Fruit fly (Drosophila melanogaster) whole organism, prepupa: ENCODE data around the gene CG7607.

Experiments used
- Blimp-1 ChIP-seq: fragments of 200-800 bp; sonication (Bioruptor generic); optimal IDR thresholded peaks from 3 replicates; lab custom pipeline; 2017; ENCODE audit warnings: missing biosample characterization, missing genetic modification characterization, mild to moderate bottlenecking, moderate library complexity, missing genetic modification reagents
- CG10669 ChIP-seq: fragments of 200-800 bp; sonication (Bioruptor generic); optimal IDR thresholded peaks from 3 replicates; lab custom pipeline; 2018; ENCODE audit warnings: missing biosample characterization, mild to moderate bottlenecking, missing genetic modification characterization, moderate library complexity
- CG11294 ChIP-seq: fragments of 200-800 bp; sonication (Bioruptor generic); IDR thresholded peaks from 2 replicates; pipeline ENCODE4 v1.3.6; 2022; ENCODE audit warnings: missing biosample characterization, missing genetic modification characterization
- CG11762 ChIP-seq: fragments of 200-800 bp; sonication (Bioruptor generic); optimal IDR thresholded peaks from 3 replicates; lab custom pipeline; 2016; ENCODE audit warnings: missing biosample characterization, missing genetic modification characterization; ENCODE audit not compliant: insufficient read depth
- CG15336 ChIP-seq: fragments of 200-800 bp; sonication (Bioruptor generic); IDR thresholded peaks from 2 replicates; pipeline ENCODE4 v1.3.6; 2022; ENCODE audit warnings: missing biosample characterization, missing genetic modification characterization
- CG1621 ChIP-seq: fragments of 200-800 bp; sonication (Bioruptor generic); optimal IDR thresholded peaks from 3 replicates; lab custom pipeline; 2018; ENCODE audit warnings: missing biosample characterization, mild to moderate bottlenecking, missing genetic modification characterization
- CG3032 ChIP-seq: fragments of 200-800 bp; optimal IDR thresholded peaks from 2 replicates; lab custom pipeline; 2019; ENCODE audit warnings: missing biosample characterization, mild to moderate bottlenecking, missing genetic modification characterization, moderate library complexity
- CG31627 ChIP-seq: fragments of 200-800 bp; sonication (Bioruptor generic); optimal IDR thresholded peaks from 3 replicates; lab custom pipeline; 2016; ENCODE audit warnings: missing biosample characterization, missing genetic modification characterization
- CG34406 ChIP-seq: fragments of 200-800 bp; sonication (Bioruptor generic); optimal IDR thresholded peaks from 3 replicates; lab custom pipeline; 2016; ENCODE audit warnings: missing biosample characterization, missing genetic modification characterization
- CG3919 ChIP-seq: fragments of 200-800 bp; sonication (Bioruptor generic); optimal IDR thresholded peaks from 3 replicates; lab custom pipeline; 2016; ENCODE audit warnings: missing biosample characterization, missing genetic modification characterization
- CG4318 ChIP-seq: fragments of 200-800 bp; sonication (Bioruptor generic); optimal IDR thresholded peaks from 3 replicates; lab custom pipeline; 2017; ENCODE audit warnings: missing biosample characterization, mild to moderate bottlenecking, missing genetic modification characterization
- CG6163 ChIP-seq: fragments of 200-800 bp; sonication (Bioruptor generic); IDR thresholded peaks from 3 replicates; pipeline ENCODE4 v1.3.6; 2022; ENCODE audit warnings: missing biosample characterization, missing genetic modification characterization
- CG6276 ChIP-seq: fragments of 200-800 bp; sonication (Bioruptor generic); optimal IDR thresholded peaks from 2 replicates; lab custom pipeline; 2017; ENCODE audit warnings: missing biosample characterization, mild to moderate bottlenecking, missing genetic modification characterization
- CG6792 ChIP-seq: fragments of 200-800 bp; sonication (Bioruptor generic); optimal IDR thresholded peaks from 3 replicates; lab custom pipeline; 2016; ENCODE audit warnings: missing biosample characterization, missing genetic modification characterization
- CG6808 ChIP-seq: fragments of 200-800 bp; sonication (Bioruptor generic); optimal IDR thresholded peaks from 3 replicates; lab custom pipeline; 2017; ENCODE audit warnings: missing biosample characterization, missing genetic modification characterization, mild to moderate bottlenecking, moderate library complexity, missing genetic modification reagents
- CG8119 ChIP-seq: fragments of 200-800 bp; sonication (Bioruptor generic); IDR thresholded peaks from 3 replicates; pipeline ENCODE4 v1.3.6; 2022; ENCODE audit warnings: missing biosample characterization, missing genetic modification characterization
- CG8319 ChIP-seq: fragments of 200-800 bp; sonication (Bioruptor generic); optimal IDR thresholded peaks from 3 replicates; lab custom pipeline; 2016; ENCODE audit warnings: missing biosample characterization, missing genetic modification characterization
- CG8632 ChIP-seq: fragments of 200-800 bp; sonication (Bioruptor generic); optimal IDR thresholded peaks from 3 replicates; lab custom pipeline; 2016; ENCODE audit warnings: missing biosample characterization, missing genetic modification characterization
- CG9139 ChIP-seq: fragments of 200-800 bp; sonication (Bioruptor generic); optimal IDR thresholded peaks from 3 replicates; lab custom pipeline; 2017; ENCODE audit warnings: missing biosample characterization, mild to moderate bottlenecking, missing genetic modification characterization
- Eip78C ChIP-seq: fragments of 200-800 bp; sonication (Bioruptor generic); peaks from one replicate; lab custom pipeline; 2016; ENCODE audit warnings: missing biosample characterization, missing genetic modification characterization
- Ets21C ChIP-seq: fragments of 200-800 bp; sonication (Bioruptor generic); optimal IDR thresholded peaks from 3 replicates; lab custom pipeline; 2016; ENCODE audit warnings: missing biosample characterization, missing genetic modification characterization
- Ets96B ChIP-seq: fragments of 200-800 bp; optimal IDR thresholded peaks from 2 replicates; lab custom pipeline; 2019; ENCODE audit warnings: missing biosample characterization, mild to moderate bottlenecking, missing genetic modification characterization, moderate library complexity
- Hr38 ChIP-seq: sonication (Bioruptor generic); optimal IDR thresholded peaks from 2 replicates; lab custom pipeline; 2016; ENCODE audit warnings: missing biosample characterization, missing genetic modification characterization
- Hr39 ChIP-seq: fragments of 200-800 bp; sonication (Bioruptor generic); optimal IDR thresholded peaks from 2 replicates; lab custom pipeline; 2016; ENCODE audit warnings: missing biosample characterization, missing genetic modification characterization
- Hr4 ChIP-seq: fragments of 200-800 bp; sonication (Bioruptor generic); optimal IDR thresholded peaks from 3 replicates; lab custom pipeline; 2016; ENCODE audit warnings: missing biosample characterization, missing genetic modification characterization
- OdsH ChIP-seq: fragments of 200-800 bp; sonication (Bioruptor generic); optimal IDR thresholded peaks from 3 replicates; lab custom pipeline; 2016; ENCODE audit warnings: missing biosample characterization, missing genetic modification characterization
- Sox102F ChIP-seq: fragments of 200-800 bp; sonication (Bioruptor generic); optimal IDR thresholded peaks from 2 replicates; lab custom pipeline; 2016; ENCODE audit warnings: missing biosample characterization, mild to moderate bottlenecking, missing genetic modification characterization
- Sox14 ChIP-seq: fragments of 200-800 bp; sonication (Bioruptor generic); optimal IDR thresholded peaks from 3 replicates; lab custom pipeline; 2016; ENCODE audit warnings: missing biosample characterization, missing genetic modification characterization
- Sox15 ChIP-seq: fragments of 200-800 bp; sonication (Bioruptor generic); optimal IDR thresholded peaks from 3 replicates; lab custom pipeline; 2016; ENCODE audit warnings: missing biosample characterization, missing genetic modification characterization
- achi ChIP-seq: fragments of 200-800 bp; sonication (Bioruptor generic); optimal IDR thresholded peaks from 3 replicates; lab custom pipeline; 2016; ENCODE audit warnings: missing biosample characterization, missing genetic modification characterization
- acj6 ChIP-seq: fragments of 200-800 bp; sonication (Bioruptor generic); optimal IDR thresholded peaks from 3 replicates; lab custom pipeline; 2016; ENCODE audit warnings: missing biosample characterization, missing genetic modification characterization
- cyc ChIP-seq: fragments of 200-800 bp; sonication (Bioruptor generic); optimal IDR thresholded peaks from 3 replicates; lab custom pipeline; 2016; ENCODE audit warnings: missing biosample characterization, missing genetic modification characterization
- dac ChIP-seq: fragments of 200-800 bp; sonication (Bioruptor generic); optimal IDR thresholded peaks from 2 replicates; lab custom pipeline; 2017; ENCODE audit warnings: missing biosample characterization, mild to moderate bottlenecking, missing genetic modification characterization
- eg ChIP-seq: fragments of 200-800 bp; sonication (Bioruptor generic); IDR thresholded peaks from 3 replicates; pipeline ENCODE4 v1.3.6; 2022; ENCODE audit warnings: missing biosample characterization, missing genetic modification characterization
- lz ChIP-seq: fragments of 200-800 bp; sonication (Bioruptor generic); optimal IDR thresholded peaks from 3 replicates; lab custom pipeline; 2016; ENCODE audit warnings: missing biosample characterization, missing genetic modification characterization
- net ChIP-seq: fragments of 200-800 bp; sonication (Bioruptor generic); optimal IDR thresholded peaks from 3 replicates; lab custom pipeline; 2016; ENCODE audit warnings: missing biosample characterization, missing genetic modification characterization
- pdm3 ChIP-seq: fragments of 200-800 bp; sonication (Bioruptor generic); optimal IDR thresholded peaks from 3 replicates; lab custom pipeline; 2016; ENCODE audit warnings: missing biosample characterization, missing genetic modification characterization
- salr ChIP-seq, 2 experiments: fragments of 200-800 bp; sonication (Bioruptor generic); optimal IDR thresholded peaks; 3 replicates each; lab custom pipeline; 2016 to 2018; ENCODE audit warnings: missing biosample characterization in 2 of 2, missing genetic modification characterization in 2 of 2, mild to moderate bottlenecking in 1 of 2
- spab ChIP-seq: fragments of 200-800 bp; sonication (Bioruptor generic); optimal IDR thresholded peaks from 2 replicates; lab custom pipeline; 2017; ENCODE audit warnings: missing biosample characterization, mild to moderate bottlenecking, missing genetic modification characterization, missing genetic modification reagents
- topi ChIP-seq: fragments of 200-800 bp; sonication (Bioruptor generic); optimal IDR thresholded peaks from 3 replicates; lab custom pipeline; 2016; ENCODE audit warnings: missing biosample characterization, missing genetic modification characterization
- vri ChIP-seq: fragments of 200-800 bp; sonication (Bioruptor generic); optimal IDR thresholded peaks from 3 replicates; lab custom pipeline; 2016; ENCODE audit warnings: missing biosample characterization, mild to moderate bottlenecking, missing genetic modification characterization

CG7607 gene

dm6 chr3L:11169299-11170181, 29.9 kb upstream of the CG7607 start, which contains the start of the genes wls and Adck5 (continued):
- peak; percentile 59 for TF ChIP-seq CG6792
- peak; percentile 77 for TF ChIP-seq achi (GFP tag; lab: Kevin White, UChicago)
- TF ChIP-seq CG6808 (GFP tag; lab: Kevin White, UChicago), result peak; percentile 32
- TF ChIP-seq cyc (GFP tag; lab: Kevin White, UChicago), result peak; percentile 51
- peak; percentile 32 for TF ChIP-seq Hr39 (GFP tag; lab: Kevin White, UChicago)
- TF ChIP-seq lz (GFP tag; lab: Kevin White, UChicago), result peak; percentile 69
- TF ChIP-seq CG3032 (tag; lab: Kevin White, UChicago), result peak; percentile 20
- TF ChIP-seq acj6 (GFP tag; lab: Kevin White, UChicago), result no peak

DNA sequence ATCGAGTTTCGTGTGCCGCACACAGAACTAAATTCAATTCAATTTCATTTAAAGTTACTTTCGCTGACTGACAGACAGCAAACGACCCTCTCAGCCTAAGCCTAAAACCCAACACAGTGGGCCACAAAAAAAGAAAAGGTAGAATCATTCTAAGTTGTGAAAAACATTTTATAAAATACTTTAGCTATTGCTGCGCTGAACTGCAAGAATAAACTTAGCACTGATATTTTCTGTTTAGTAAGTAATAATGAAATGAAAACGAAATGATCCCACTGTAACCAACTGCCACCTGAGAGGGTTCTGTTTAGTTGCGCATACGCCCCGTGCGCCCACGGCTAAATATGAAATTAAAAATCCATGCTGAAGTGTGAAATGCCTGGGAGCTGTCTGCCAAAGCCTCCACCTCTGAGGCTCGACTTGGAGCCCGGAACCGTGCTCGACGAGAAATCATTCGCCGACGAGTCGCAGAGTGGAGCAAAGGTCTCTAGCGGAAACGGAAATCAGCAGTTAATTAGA, 26.3 kb upstream of the CG7607 start, which contains the start of gene CG14142:
TSS of gene CG14142 (plus strand) at position 466 of the 516 bp plus-strand sequence.
- TF ChIP-seq Hr38 (GFP tag; lab: Kevin White, UChicago) (no peak), spab (GFP tag; lab: Kevin White, UChicago) (no peak), net (GFP tag; lab: Kevin White, UChicago) (no peak), Blimp-1 (GFP tag; lab: Kevin White, UChicago) (no peak), CG11294 (GFP tag; lab: Robert Waterston, UW) (no peak), OdsH (GFP tag; lab: Kevin White, UChicago) (no peak), pdm3 (peak; percentile 4), CG6276 (GFP tag; lab: Kevin White, UChicago) (no peak), lz (GFP tag; lab: Kevin White, UChicago) (no peak), CG3919 (GFP tag; lab: Kevin White, UChicago) (no peak), Hr4 (no peak), Hr39 (GFP tag; lab: Kevin White, UChicago) (no peak), CG10669 (GFP tag; lab: Kevin White, UChicago) (no peak), dac (GFP tag; lab: Kevin White, UChicago) (no peak), CG8119 (GFP tag; lab: Robert Waterston, UW) (no peak), CG31627 (GFP tag; lab: Kevin White, UChicago) (no peak), CG6792 (no peak), Sox14 (no peak), CG6808 (GFP tag; lab: Kevin White, UChicago) (no peak), CG6163 (GFP tag; lab: Robert Waterston, UW) (0 out of 3 replicates have a peak, but pooled peaks have one; percentile 36), Sox15 (GFP tag; lab: Kevin White, UChicago) (no peak), CG9139 (GFP tag; lab: Kevin White, UChicago) (no peak), Ets21C (GFP tag; lab: Kevin White, UChicago) (no peak), CG11762 (GFP tag; lab: Kevin White, UChicago) (no peak), Eip78C (GFP tag; lab: Kevin White, UChicago) (peak; percentile 69), vri (no peak), CG15336 (GFP tag; lab: Robert Waterston, UW) (no peak)

dm6 chr3L:11182994-11183393, 16.4 kb upstream of the CG7607 start:
- no peak for TF ChIP-seq CG8319 (GFP tag; lab: Kevin White, UChicago)
- no peak for TF ChIP-seq CG1621 (tag; lab: Kevin White, UChicago)
- no peak for TF ChIP-seq OdsH (GFP tag; lab: Kevin White, UChicago)
- TF ChIP-seq CG6792, result no peak

dm6 chr3L:11183965-11184364, 15.5 kb upstream of the CG7607 start:
- TF ChIP-seq CG10669 (GFP tag; lab: Kevin White, UChicago) (no peak), spab (GFP tag; lab: Kevin White, UChicago) (no peak), eg (no peak), lz (GFP tag; lab: Kevin White, UChicago) (no peak), acj6 (GFP tag; lab: Kevin White, UChicago) (no peak), vri (no peak), CG11762 (GFP tag; lab: Kevin White, UChicago) (no peak), CG11294 (GFP tag; lab: Robert Waterston, UW) (no peak), CG34406 (GFP tag; lab: Kevin White, UChicago) (no peak), Ets96B (tag; lab: Kevin White, UChicago) (no peak), Blimp-1 (GFP tag; lab: Kevin White, UChicago) (no peak), CG8632 (GFP tag; lab: Kevin White, UChicago) (no peak), CG1621 (tag; lab: Kevin White, UChicago) (no peak), topi (GFP tag; lab: Kevin White, UChicago) (no peak), Sox102F (GFP tag; lab: Kevin White, UChicago) (no peak), CG4318 (GFP tag; lab: Kevin White, UChicago) (no peak), salr (GFP tag; optimal IDR thresholded peaks at IDR 0.05; lab: Kevin White, UChicago) (no peak), CG6163 (GFP tag; lab: Robert Waterston, UW) (no peak), CG9139 (GFP tag; lab: Kevin White, UChicago) (no peak)
